Fruit fly (Drosophila melanogaster) whole organism, embryonic: ENCODE data around the gene CG5346.
A peak's percentile ranks its signal among the peaks of the same experiment; 100 is the strongest.

Experiments used
- Atf-2 ChIP-seq: fragments of 200-800 bp; sonication (Bioruptor generic); optimal IDR thresholded peaks from 2 replicates; lab custom pipeline; 2016; ENCODE audit warnings: missing biosample characterization, missing genetic modification characterization
- CG10565 ChIP-seq: fragments of 200-800 bp; sonication (Bioruptor generic); optimal IDR thresholded peaks from 3 replicates; lab custom pipeline; 2016; ENCODE audit warnings: missing biosample characterization, mild to moderate bottlenecking, missing genetic modification characterization
- CG12299 ChIP-seq: fragments of 200-800 bp; sonication (Bioruptor generic); optimal IDR thresholded peaks from 2 replicates; lab custom pipeline; 2018; ENCODE audit warnings: missing biosample characterization, mild to moderate bottlenecking, missing genetic modification characterization
- CG1529 ChIP-seq: fragments of 200-800 bp; sonication (Bioruptor generic); optimal IDR thresholded peaks from 3 replicates; lab custom pipeline; 2018; ENCODE audit warnings: missing biosample characterization, missing genetic modification characterization
- CG15601 ChIP-seq: fragments of 200-800 bp; sonication (Bioruptor generic); optimal IDR thresholded peaks from 3 replicates; lab custom pipeline; 2019; ENCODE audit warnings: missing biosample characterization, mild to moderate bottlenecking, missing genetic modification characterization, moderate library complexity
- CG16815 ChIP-seq: fragments of 200-800 bp; sonication (Bioruptor generic); optimal IDR thresholded peaks from 3 replicates; lab custom pipeline; 2017; ENCODE audit warnings: missing biosample characterization, mild to moderate bottlenecking, missing genetic modification characterization
- CG16863 ChIP-seq: fragments of 200-800 bp; sonication (Bioruptor generic); optimal IDR thresholded peaks from 3 replicates; lab custom pipeline; 2016; ENCODE audit warnings: missing biosample characterization, missing genetic modification characterization
- CG3281 ChIP-seq: fragments of 200-800 bp; sonication (Bioruptor generic); optimal IDR thresholded peaks from 3 replicates; lab custom pipeline; 2017; ENCODE audit warnings: missing biosample characterization, mild to moderate bottlenecking, missing genetic modification characterization
- CG3407 ChIP-seq: fragments of 200-800 bp; sonication (Bioruptor generic); optimal IDR thresholded peaks from 2 replicates; lab custom pipeline; 2018; ENCODE audit warnings: missing biosample characterization, mild to moderate bottlenecking, missing genetic modification characterization
- CG34422 ChIP-seq: fragments of 200-800 bp; sonication (Bioruptor generic); IDR thresholded peaks from 3 replicates; pipeline ENCODE4 v1.3.6; 2022; ENCODE audit warnings: missing biosample characterization, missing genetic modification characterization
- CG42726 ChIP-seq: fragments of 200-800 bp; sonication (Bioruptor generic); IDR thresholded peaks from 2 replicates; pipeline ENCODE4 v1.3.6; 2022; ENCODE audit warnings: missing biosample characterization, missing genetic modification characterization; ENCODE audit not compliant: partially characterized antibody
- CG4360 ChIP-seq: fragments of 200-800 bp; sonication (Bioruptor generic); IDR thresholded peaks from 2 replicates; pipeline ENCODE4 v1.3.6; 2022; ENCODE audit warnings: missing biosample characterization, missing genetic modification characterization
- CG6175 ChIP-seq: fragments of 200-800 bp; sonication (Bioruptor generic); IDR thresholded peaks from 3 replicates; pipeline ENCODE4 v1.3.6; 2022; ENCODE audit warnings: missing biosample characterization, missing genetic modification characterization
- CG6654 ChIP-seq: fragments of 200-800 bp; sonication (Bioruptor generic); optimal IDR thresholded peaks from 2 replicates; lab custom pipeline; 2017; ENCODE audit warnings: missing biosample characterization, mild to moderate bottlenecking, missing genetic modification characterization
- CG7928 ChIP-seq: fragments of 200-800 bp; sonication (Bioruptor generic); optimal IDR thresholded peaks from 2 replicates; lab custom pipeline; 2017; ENCODE audit warnings: missing biosample characterization, mild to moderate bottlenecking, missing genetic modification characterization
- Chrac-16 ChIP-seq: fragments of 200-800 bp; sonication (Bioruptor generic); optimal IDR thresholded peaks from 3 replicates; lab custom pipeline; 2016; ENCODE audit warnings: missing biosample characterization, missing genetic modification characterization
- Dip2 ChIP-seq: fragments of 200-800 bp; sonication (Bioruptor generic); IDR thresholded peaks from 2 replicates; pipeline ENCODE4 v1.3.6; 2022; ENCODE audit warnings: missing biosample characterization, missing genetic modification characterization
- Drgx ChIP-seq: fragments of 200-800 bp; sonication (Bioruptor generic); IDR thresholded peaks from 2 replicates; pipeline ENCODE4 v1.3.6; 2022; ENCODE audit warnings: missing biosample characterization, missing genetic modification characterization
- Nf-YC ChIP-seq: fragments of 200-800 bp; optimal IDR thresholded peaks from 3 replicates; lab custom pipeline; 2019; ENCODE audit warnings: missing biosample characterization, mild to moderate bottlenecking, missing genetic modification characterization, moderate library complexity
- Oaz ChIP-seq: fragments of 200-800 bp; sonication (Bioruptor generic); IDR thresholded peaks from 2 replicates; pipeline ENCODE4 v1.3.6; 2022; ENCODE audit warnings: missing biosample characterization, missing genetic modification characterization
- Oli ChIP-seq: fragments of 200-800 bp; sonication (Bioruptor generic); optimal IDR thresholded peaks from 2 replicates; lab custom pipeline; 2018; ENCODE audit warnings: missing biosample characterization, mild to moderate bottlenecking, missing genetic modification characterization, moderate library complexity
- Rx ChIP-seq: fragments of 200-800 bp; sonication (Bioruptor generic); IDR thresholded peaks from 2 replicates; pipeline ENCODE4 v1.3.6; 2022; ENCODE audit warnings: missing biosample characterization, missing genetic modification characterization
- Sry-δ ChIP-seq: fragments of 200-800 bp; sonication (Bioruptor generic); optimal IDR thresholded peaks from 2 replicates; lab custom pipeline; 2016; ENCODE audit warnings: missing biosample characterization, missing genetic modification characterization
- Trl ChIP-seq, 3 experiments: fragments of >200 bp in 2 of 3; fragments of 200-800 bp in 1 of 3; sonication (Bioruptor generic) in 1 of 3; optimal IDR thresholded peaks; 2 replicates in 1 of 3; 3 replicates in 2 of 3; lab custom pipeline; 2016 to 2017; ENCODE audit warnings: missing biosample characterization in 1 of 3, missing genetic modification characterization in 1 of 3
- al ChIP-seq: fragments of 200-800 bp; sonication (Bioruptor generic); IDR thresholded peaks from 2 replicates; pipeline ENCODE4 v1.3.6; 2022; ENCODE audit warnings: missing biosample characterization, missing genetic modification characterization
- chinmo ChIP-seq: fragments of 200-800 bp; sonication (Bioruptor generic); IDR thresholded peaks from 4 replicates; pipeline ENCODE4 v1.3.6; 2022; ENCODE audit warnings: missing biosample characterization, missing genetic modification characterization; ENCODE audit not compliant: partially characterized antibody
- ci ChIP-seq: fragments of 200-800 bp; sonication (Bioruptor generic); IDR thresholded peaks from 3 replicates; pipeline ENCODE4 v1.3.6; 2022; ENCODE audit warnings: missing biosample characterization, missing genetic modification characterization
- crol ChIP-seq: fragments of 200-800 bp; sonication (Bioruptor generic); IDR thresholded peaks from 2 replicates; pipeline ENCODE4 v1.3.6; 2022; ENCODE audit warnings: missing biosample characterization, missing genetic modification characterization
- dmrt11E ChIP-seq: fragments of 200-800 bp; sonication (Bioruptor generic); optimal IDR thresholded peaks from 3 replicates; lab custom pipeline; 2018; ENCODE audit warnings: missing biosample characterization, mild to moderate bottlenecking, missing genetic modification characterization, moderate library complexity
- dpn ChIP-seq, 2 experiments: fragments of 200-800 bp; sonication (Bioruptor generic); optimal IDR thresholded peaks; 3 replicates each; lab custom pipeline; 2016; ENCODE audit warnings: missing biosample characterization in 2 of 2, missing genetic modification characterization in 2 of 2
- esg ChIP-seq: fragments of 200-800 bp; sonication (Bioruptor generic); conservative IDR thresholded peaks from 2 replicates; pipeline ENCODE4 v1.3.6; 2022; ENCODE audit warnings: missing biosample characterization, missing genetic modification characterization
- fd96Cb ChIP-seq: fragments of 200-800 bp; sonication (Bioruptor generic); optimal IDR thresholded peaks from 2 replicates; lab custom pipeline; 2018; ENCODE audit warnings: missing biosample characterization, mild to moderate bottlenecking, missing genetic modification characterization, moderate library complexity
- ham ChIP-seq: fragments of 200-800 bp; sonication (Bioruptor generic); IDR thresholded peaks from 2 replicates; pipeline ENCODE4 v1.3.6; 2022; ENCODE audit warnings: missing biosample characterization, missing genetic modification characterization
- jumu ChIP-seq: fragments of 200-800 bp; sonication (Bioruptor generic); optimal IDR thresholded peaks from 3 replicates; lab custom pipeline; 2016; ENCODE audit warnings: missing biosample characterization, missing genetic modification characterization
- kah ChIP-seq: fragments of 200-800 bp; sonication (Bioruptor generic); optimal IDR thresholded peaks from 2 replicates; lab custom pipeline; 2018; ENCODE audit warnings: missing biosample characterization, mild to moderate bottlenecking, missing genetic modification characterization
- lab ChIP-seq: fragments of 200-800 bp; sonication (Bioruptor generic); optimal IDR thresholded peaks from 3 replicates; lab custom pipeline; 2017; ENCODE audit warnings: missing biosample characterization, missing genetic modification characterization, mild to moderate bottlenecking, moderate library complexity, missing genetic modification reagents
- lmd ChIP-seq: fragments of 200-800 bp; sonication (Bioruptor generic); IDR thresholded peaks from 2 replicates; pipeline ENCODE4 v1.3.6; 2022; ENCODE audit warnings: missing biosample characterization, missing genetic modification characterization
- maf-S ChIP-seq: fragments of 200-800 bp; sonication (Bioruptor generic); optimal IDR thresholded peaks from 2 replicates; lab custom pipeline; 2016; ENCODE audit warnings: missing biosample characterization, missing genetic modification characterization
- mld ChIP-seq: fragments of 200-800 bp; sonication (Bioruptor generic); IDR thresholded peaks from 3 replicates; pipeline ENCODE4 v1.3.6; 2022; ENCODE audit warnings: missing biosample characterization, missing genetic modification characterization; ENCODE audit not compliant: partially characterized antibody
- pnt ChIP-seq: fragments of 200-800 bp; sonication (Bioruptor generic); optimal IDR thresholded peaks from 3 replicates; lab custom pipeline; 2016; ENCODE audit warnings: missing biosample characterization, missing genetic modification characterization
- ranshi ChIP-seq: fragments of 200-800 bp; sonication (Bioruptor generic); IDR thresholded peaks from 2 replicates; pipeline ENCODE4 v1.3.6; 2022; ENCODE audit warnings: missing biosample characterization, missing genetic modification characterization
- repo ChIP-seq: fragments of 200-800 bp; sonication (Bioruptor generic); optimal IDR thresholded peaks from 2 replicates; lab custom pipeline; 2016; ENCODE audit warnings: missing biosample characterization, missing genetic modification characterization
- salm ChIP-seq: fragments of 200-800 bp; sonication (Bioruptor generic); optimal IDR thresholded peaks from 2 replicates; lab custom pipeline; 2018; ENCODE audit warnings: missing biosample characterization, mild to moderate bottlenecking, missing genetic modification characterization
- slou ChIP-seq: fragments of 200-800 bp; sonication (Bioruptor generic); optimal IDR thresholded peaks from 3 replicates; lab custom pipeline; 2016; ENCODE audit warnings: missing biosample characterization, missing genetic modification characterization
- slp2 ChIP-seq: fragments of 200-800 bp; sonication (Bioruptor generic); optimal IDR thresholded peaks from 2 replicates; lab custom pipeline; 2016; ENCODE audit warnings: missing biosample characterization, missing genetic modification characterization
- tio ChIP-seq: fragments of 200-800 bp; sonication (Bioruptor generic); optimal IDR thresholded peaks from 2 replicates; lab custom pipeline; 2017; ENCODE audit warnings: missing biosample characterization, missing genetic modification characterization, inconsistent platforms
- trem ChIP-seq: fragments of 200-800 bp; optimal IDR thresholded peaks from 3 replicates; lab custom pipeline; 2019; ENCODE audit warnings: missing biosample characterization, mild to moderate bottlenecking, missing genetic modification characterization, moderate library complexity
- zen2 ChIP-seq: fragments of 200-800 bp; sonication (Bioruptor generic); IDR thresholded peaks from 3 replicates; pipeline ENCODE4 v1.3.6; 2022; ENCODE audit warnings: missing biosample characterization, missing genetic modification characterization; ENCODE audit not compliant: partially characterized antibody
- zfh1 ChIP-seq: fragments of 200-800 bp; sonication (Bioruptor generic); IDR thresholded peaks from 3 replicates; pipeline ENCODE4 v1.3.6; 2022; ENCODE audit warnings: missing biosample characterization, missing genetic modification characterization

Gene CG5346

DNA sequence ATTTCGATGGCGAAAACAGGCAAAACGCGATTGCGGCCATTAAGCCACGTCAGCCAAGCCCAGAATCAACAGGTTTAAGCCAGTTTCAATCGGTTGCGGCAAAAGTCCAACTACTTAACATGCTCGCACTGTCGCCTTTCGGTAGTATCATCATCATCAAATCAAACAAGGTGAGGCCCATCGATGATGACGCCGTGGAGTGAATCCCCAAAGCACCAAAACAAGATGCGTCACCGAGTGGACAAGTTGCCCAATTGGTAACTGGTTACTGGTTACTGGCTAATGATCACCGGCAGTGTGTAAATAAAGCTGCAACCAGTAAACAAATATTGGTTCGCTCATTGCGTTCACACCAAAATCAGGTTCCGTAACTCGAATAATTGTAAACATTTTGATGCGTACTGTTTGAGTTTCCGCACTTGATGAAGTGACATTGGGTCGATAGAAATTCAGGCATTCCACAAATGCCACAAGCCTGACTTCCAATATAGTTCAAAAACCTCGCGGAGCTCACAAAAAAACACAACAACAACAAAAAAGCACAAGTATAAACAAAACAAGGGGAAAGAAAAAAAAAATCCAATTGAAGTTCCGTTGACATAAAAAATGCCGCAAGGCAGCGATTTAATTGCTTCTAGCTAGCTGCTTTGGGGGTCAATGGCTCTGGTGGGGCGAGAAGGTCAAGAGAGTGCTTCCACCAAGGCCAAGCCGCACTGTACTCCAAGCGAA lies 4.0 kb downstream of the CG5346 start:
- TF ChIP-seq dmrt11E (peak; percentile 29), CG4360 (peak; percentile 40; the same call in 1 of the 2 replicates), Oaz (GFP tag; lab: Robert Waterston, UW) (no peak; the same call in 1 of the 2 replicates), Rx (GFP tag; lab: Robert Waterston, UW) (no peak), CG6175 (GFP tag; lab: Robert Waterston, UW) (no peak), CG7928 (GFP tag; lab: Kevin White, UChicago) (no peak), Nf-YC (tag; lab: Kevin White, UChicago) (peak; percentile 28), CG3281 (GFP tag; lab: Kevin White, UChicago) (peak; percentile 38), lmd (GFP tag; lab: Robert Waterston, UW) (0 out of 2 replicates have a peak, but pooled peaks have one; percentile 5), jumu (peak; percentile 10), trem (tag; lab: Kevin White, UChicago) (no peak), al (no peak), Atf-2 (GFP tag; lab: Kevin White, UChicago) (peak; percentile 14), Oli (tag; lab: Kevin White, UChicago) (no peak), Chrac-16 (GFP tag; lab: Kevin White, UChicago) (no peak), kah (GFP tag; lab: Kevin White, UChicago) (peak; percentile 62), ci (GFP tag; lab: Robert Waterston, UW) (peak; percentile 87), fd96Cb (tag; lab: Kevin White, UChicago) (no peak), CG16863 (GFP tag; lab: Kevin White, UChicago) (peak; percentile 25), CG6654 (GFP tag; lab: Kevin White, UChicago) (no peak), maf-S (GFP tag; lab: Kevin White, UChicago) (no peak), pnt (no peak), CG34422 (GFP tag; lab: Robert Waterston, UW) (no peak), CG10565 (GFP tag; lab: Kevin White, UChicago) (no peak), CG15601 (tag; lab: Kevin White, UChicago) (peak; percentile 78), zen2 (GFP tag; lab: Robert Waterston, UW) (no peak), tio (peak; percentile 38), CG42726 (GFP tag; lab: Robert Waterston, UW) (no peak), esg (GFP tag; lab: Robert Waterston, UW) (no peak), Sry-δ (GFP tag; lab: Kevin White, UChicago) (peak; percentile 9), CG12299 (tag; lab: Kevin White, UChicago) (peak; percentile 79), CG1529 (GFP tag; lab: Kevin White, UChicago) (peak; percentile 65), crol (GFP tag; lab: Robert Waterston, UW) (no peak), zfh1 (GFP tag; lab: Robert Waterston, UW) (peak; percentile 41; the same call in 2 of the 3 replicates), mld (GFP tag; lab: Robert Waterston, UW) (no peak), slou (GFP tag; lab: Kevin White, UChicago) (no peak), slp2 (GFP tag; lab: Kevin White, UChicago) (peak; percentile 41), CG16815 (GFP tag; lab: Kevin White, UChicago) (no peak), Drgx (GFP tag; lab: Robert Waterston, UW) (no peak), salm (tag; lab: Kevin White, UChicago) (peak; percentile 64), ranshi (peak; percentile 66; the same call in 1 of the 2 replicates), Dip2 (GFP tag; lab: Robert Waterston, UW) (no peak), dpn (GFP tag; optimal IDR thresholded peaks at IDR 0.05; lab: Kevin White, UChicago) (peak; percentile 24 to 37), ham (GFP tag; lab: Robert Waterston, UW) (no peak), chinmo (GFP tag; lab: Robert Waterston, UW) (peak; percentile 75; the same call in 3 of the 4 replicates), Trl (optimal IDR thresholded peaks at IDR 0.05; lab: Kevin White, UChicago) (no peak), Trl (GFP tag; optimal IDR thresholded peaks at IDR 0.05; lab: Kevin White, UChicago) (peak; percentile 62), lab (GFP tag; lab: Kevin White, UChicago) (peak; percentile 77), repo (GFP tag; lab: Kevin White, UChicago) (peak; percentile 53), CG3407 (GFP tag; lab: Kevin White, UChicago) (peak; percentile 82)
